Worm (Caenorhabditis elegans): ENCODE data around the gene str-238.

ce11 chrV:724470-724890 is 40.4 kb upstream of the str-238 start:
- TF ChIP-seq gei-8 (GFP tag; optimal IDR thresholded peaks at IDR 0.05) (no peak), nhr-102 (tag; optimal IDR thresholded peaks at IDR 0.05) (no peak), skn-1 (tag; optimal IDR thresholded peaks at IDR 0.05) (no peak), ztf-11 (tag; optimal IDR thresholded peaks at IDR 0.05) (no peak), ZK546.5 (tag; optimal IDR thresholded peaks at IDR 0.05) (no peak), snpc-4 (tag; optimal IDR thresholded peaks at IDR 0.05) (no peak), saeg-2 (GFP tag; IDR thresholded peaks at IDR 0.05) (no peak), ceh-32 (tag; optimal IDR thresholded peaks at IDR 0.05; ENCODE audit: poor library complexity) (no peak), jun-1 (tag; optimal IDR thresholded peaks at IDR 0.05) (no peak), nhr-76 (tag; optimal IDR thresholded peaks at IDR 0.05) (no peak)
